Worm (Caenorhabditis elegans): ENCODE data around the gene H38K22.6.

The H38K22.6 gene

DNA sequence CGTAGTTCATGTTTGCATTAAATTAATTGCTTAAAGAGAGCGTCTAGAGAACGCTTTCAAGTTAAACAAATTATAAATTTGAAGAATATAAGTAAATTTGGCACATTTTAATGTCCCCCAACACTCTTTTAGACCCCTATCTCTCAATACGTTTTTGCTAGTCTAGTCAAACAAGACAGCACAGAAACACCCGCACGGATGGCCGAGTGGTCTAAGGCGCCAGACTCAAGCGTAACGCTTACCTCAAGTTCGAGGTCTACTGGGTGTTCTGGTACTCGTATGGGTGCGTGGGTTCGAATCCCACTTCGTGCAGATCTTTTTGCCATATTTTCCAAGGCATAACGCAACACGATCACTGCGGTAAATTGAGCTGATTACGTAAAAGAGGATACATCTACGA, 42.1 kb downstream of the H38K22.6 start (continued):
- no peak for TF ChIP-seq fkh-4 (tag; optimal IDR thresholded peaks at IDR 0.05; ENCODE audit: borderline replicate concordance)
- no peak for TF ChIP-seq fkh-8 (tag; optimal IDR thresholded peaks at IDR 0.05)
- TF ChIP-seq rnt-1 (tag; optimal IDR thresholded peaks at IDR 0.05) = peak; percentile 48
- TF ChIP-seq nhr-84 (tag; optimal IDR thresholded peaks at IDR 0.05) = no peak
- TF ChIP-seq nhr-76 (tag; optimal IDR thresholded peaks at IDR 0.05) = no peak
- TF ChIP-seq ama-1 (optimal IDR thresholded peaks at IDR 0.05) = no peak
- TF ChIP-seq aha-1 (tag; optimal IDR thresholded peaks at IDR 0.05) = no peak
- no peak for TF ChIP-seq lin-39 (tag; optimal IDR thresholded peaks at IDR 0.05)
- TF ChIP-seq swsn-7 (tag; optimal IDR thresholded peaks at IDR 0.05) = peak; percentile 10
- no peak for TF ChIP-seq ztf-11 (tag; optimal IDR thresholded peaks at IDR 0.05)
- TF ChIP-seq snu-23 (GFP tag; optimal IDR thresholded peaks at IDR 0.05) = peak; percentile 49
- no peak for TF ChIP-seq tbx-2 (tag; optimal IDR thresholded peaks at IDR 0.05)

DNA sequence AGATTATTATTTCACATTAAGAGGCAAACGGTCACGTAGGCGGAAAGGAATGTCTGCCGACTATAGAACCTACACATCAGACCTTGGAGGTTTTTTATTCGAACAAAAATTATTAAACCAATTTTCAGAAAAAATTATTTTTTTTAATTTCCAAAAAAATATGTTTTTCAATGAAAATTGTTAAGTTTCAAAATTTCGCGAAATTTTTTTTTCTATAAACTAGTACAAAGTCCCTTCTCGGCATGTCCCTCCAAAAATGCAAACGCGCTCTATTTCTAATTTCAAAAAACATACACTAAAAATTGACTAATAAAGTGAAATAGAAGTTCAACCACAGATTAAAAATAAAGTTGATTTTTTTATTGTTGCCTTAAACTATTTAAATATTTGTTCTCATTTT, 44.8 kb downstream of the H38K22.6 start, which contains the start of gene ckb-1:
TSS of gene ckb-1 (plus strand) at position 301 of the 400 bp plus-strand sequence.
- TF ChIP-seq skn-1 (tag; optimal IDR thresholded peaks at IDR 0.05) (no peak), elt-3 (tag; optimal IDR thresholded peaks at IDR 0.05) (no peak), lin-35 (GFP tag; optimal IDR thresholded peaks at IDR 0.05) (peak in 1 of 2 experiments; percentile 18), nhr-28 (tag; optimal IDR thresholded peaks at IDR 0.05) (no peak), lin-39 (tag; optimal IDR thresholded peaks at IDR 0.05) (no peak), nhr-77 (tag; optimal IDR thresholded peaks at IDR 0.05) (no peak), alr-1 (tag; optimal IDR thresholded peaks at IDR 0.05; ENCODE audit: borderline replicate concordance) (no peak), snpc-4 (tag; optimal IDR thresholded peaks at IDR 0.05) (no peak), lsy-2 (tag; optimal IDR thresholded peaks at IDR 0.05) (peak; percentile 0 to 32), dpl-1 (GFP tag; optimal IDR thresholded peaks at IDR 0.05) (peak in 1 of 3 experiments; percentile 24)

DNA sequence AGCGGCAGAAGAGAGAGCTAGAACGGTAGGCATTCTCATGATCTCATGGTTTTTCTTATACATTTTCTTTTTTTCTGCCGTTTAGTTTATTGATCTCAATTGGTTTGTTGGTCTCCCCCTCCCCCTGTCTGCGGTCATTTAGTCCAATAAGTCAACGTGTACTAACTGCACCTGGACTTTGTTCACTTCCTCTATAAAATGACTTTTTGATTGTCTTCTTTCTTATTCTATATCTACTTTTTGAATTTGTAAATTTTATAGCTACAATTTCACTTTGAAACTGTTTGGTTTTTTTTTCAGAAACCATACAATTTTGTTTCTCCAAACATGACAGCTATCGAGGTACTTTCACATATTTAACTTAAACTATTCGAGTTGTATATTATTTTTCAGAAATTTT, 47.4 kb downstream of the H38K22.6 start, which contains the start of gene ckb-2:
TSS of gene ckb-2 (plus strand) at position 301 of the 400 bp plus-strand sequence.
- TF ChIP-seq C16A3.4 (tag; optimal IDR thresholded peaks at IDR 0.05) = no peak
- no peak for TF ChIP-seq lin-14 (GFP tag; optimal IDR thresholded peaks at IDR 0.05)
- no peak for TF ChIP-seq lin-15B (tag; optimal IDR thresholded peaks at IDR 0.05)
- TF ChIP-seq vab-15 (tag; optimal IDR thresholded peaks at IDR 0.05) = no peak
- peak; percentile 71 for TF ChIP-seq xbp-1 (tag; optimal IDR thresholded peaks at IDR 0.05)

ce11 chrIII:4369381-4369809, 49.2 kb downstream of the H38K22.6 start:
- TF ChIP-seq nhr-90 (tag; optimal IDR thresholded peaks at IDR 0.05; ENCODE audit: poor library complexity) = peak; percentile 37
- TF ChIP-seq dsc-1 (tag; optimal IDR thresholded peaks at IDR 0.05) = peak; percentile 44
- TF ChIP-seq mdl-1 (tag; optimal IDR thresholded peaks at IDR 0.05) = peak in 1 of 2 experiments; percentile 14
- TF ChIP-seq efl-1 (optimal IDR thresholded peaks at IDR 0.05) = peak in 1 of 2 experiments; percentile 9
- peak in 1 of 2 experiments; percentile 70 for TF ChIP-seq efl-1 (GFP tag; optimal IDR thresholded peaks at IDR 0.05 in 1 of 2)
- peak; percentile 35 for TF ChIP-seq aly-2 (tag; optimal IDR thresholded peaks at IDR 0.05)
- peak; percentile 45 for TF ChIP-seq snu-23 (GFP tag; optimal IDR thresholded peaks at IDR 0.05)
- TF ChIP-seq lir-3 (tag; optimal IDR thresholded peaks at IDR 0.05; ENCODE audit: poor library complexity) = peak; percentile 27
- peak; percentile 61 for TF ChIP-seq nhr-71 (tag; optimal IDR thresholded peaks at IDR 0.05)
- TF ChIP-seq lsy-2 (tag; optimal IDR thresholded peaks at IDR 0.05) = peak in 1 of 2 experiments; percentile 57
- peak; percentile 24 for TF ChIP-seq tbx-2 (tag; optimal IDR thresholded peaks at IDR 0.05)
- peak; percentile 17 for TF ChIP-seq jun-1 (tag; optimal IDR thresholded peaks at IDR 0.05)
- peak; percentile 68 for TF ChIP-seq nhr-19 (GFP tag; conservative IDR thresholded peaks at IDR 0.05)
- peak; percentile 36 for TF ChIP-seq nhr-20 (tag; optimal IDR thresholded peaks at IDR 0.05)
- TF ChIP-seq C16A3.4 (tag; optimal IDR thresholded peaks at IDR 0.05) = peak; percentile 13
- TF ChIP-seq xbp-1 (tag; optimal IDR thresholded peaks at IDR 0.05) = peak; percentile 28
- peak; percentile 21 for TF ChIP-seq swsn-7 (tag; optimal IDR thresholded peaks at IDR 0.05)
- peak; percentile 51 for TF ChIP-seq nhr-47 (tag; optimal IDR thresholded peaks at IDR 0.05)
- peak in 1 of 2 experiments; percentile 26 for TF ChIP-seq lin-35 (GFP tag; optimal IDR thresholded peaks at IDR 0.05)

Data from whole organism, L1 larva.